Fruit fly (Drosophila melanogaster) whole organism, wandering third instar larva: ENCODE measurements around the gene CG15914.
A peak's percentile ranks its signal among the peaks of the same experiment; 100 is the strongest.

Experiments used
- CG32264 ChIP-seq: fragments of 200-800 bp; sonication (Bioruptor generic); optimal IDR thresholded peaks from 2 replicates; lab custom pipeline; 2016; ENCODE audit warnings: missing biosample characterization, missing genetic modification characterization
- CG9705 ChIP-seq: fragments of 200-800 bp; sonication (Bioruptor generic); optimal IDR thresholded peaks from 2 replicates; lab custom pipeline; 2018; ENCODE audit warnings: missing biosample characterization, mild to moderate bottlenecking, missing genetic modification characterization
- CrebA ChIP-seq: fragments of 200-800 bp; sonication (Bioruptor generic); optimal IDR thresholded peaks from 2 replicates; lab custom pipeline; 2016; ENCODE audit warnings: missing biosample characterization, mild to moderate bottlenecking, missing genetic modification characterization, borderline replicate concordance
- Dfd ChIP-seq: fragments of >200 bp; optimal IDR thresholded peaks from 2 replicates; lab custom pipeline; 2017; ENCODE audit warnings: missing biosample characterization, missing genetic modification characterization
- Dif ChIP-seq: fragments of 200-275, 200-300 bp; sonication (Bioruptor generic); optimal IDR thresholded peaks from 2 replicates; lab custom pipeline; 2018; ENCODE audit warnings: missing biosample characterization, missing genetic modification characterization; ENCODE audit not compliant: partially characterized antibody
- HLH106 ChIP-seq: fragments of 200-800 bp; optimal IDR thresholded peaks from 3 replicates; lab custom pipeline; 2019; ENCODE audit warnings: missing biosample characterization, mild to moderate bottlenecking, missing genetic modification characterization, moderate library complexity
- Hnf4 ChIP-seq: fragments of 200-800 bp; sonication (Bioruptor generic); optimal IDR thresholded peaks from 2 replicates; lab custom pipeline; 2016; ENCODE audit warnings: missing biosample characterization, mild to moderate bottlenecking, missing genetic modification characterization
- Hr78 ChIP-seq: fragments of >200 bp; optimal IDR thresholded peaks from 2 replicates; lab custom pipeline; 2017; ENCODE audit warnings: missing biosample characterization, missing genetic modification characterization
- Jra ChIP-seq: sonication (Bioruptor generic); optimal IDR thresholded peaks from 2 replicates; lab custom pipeline; 2016; ENCODE audit warnings: missing biosample characterization, missing genetic modification characterization
- Mio ChIP-seq: sonication (Bioruptor generic); optimal IDR thresholded peaks from 2 replicates; lab custom pipeline; 2016; ENCODE audit warnings: missing biosample characterization, missing genetic modification characterization
- N ChIP-seq: fragments of >200 bp; optimal IDR thresholded peaks from 2 replicates; lab custom pipeline; 2018; ENCODE audit warnings: missing biosample characterization, missing external identifiers, missing genetic modification characterization
- OdsH ChIP-seq: fragments of 200-800 bp; sonication (Bioruptor generic); optimal IDR thresholded peaks from 2 replicates; lab custom pipeline; 2016; ENCODE audit warnings: missing biosample characterization, mild to moderate bottlenecking, missing genetic modification characterization
- Rel ChIP-seq, 2 experiments: fragments of 200-800 bp; sonication (Bioruptor generic) in 1 of 2; optimal IDR thresholded peaks; 2 replicates in 1 of 2; 3 replicates in 1 of 2; lab custom pipeline; 2016 to 2019; ENCODE audit warnings: mild to moderate bottlenecking in 2 of 2, missing biosample characterization in 2 of 2, missing genetic modification characterization in 2 of 2, moderate library complexity in 1 of 2
- Sp1 ChIP-seq: fragments of 200-800 bp; sonication (Bioruptor generic); optimal IDR thresholded peaks from 3 replicates; lab custom pipeline; 2019; ENCODE audit warnings: missing biosample characterization, mild to moderate bottlenecking, missing genetic modification characterization, moderate library complexity
- Vsx2 ChIP-seq: fragments of 200-300, 225-300 bp; sonication (Bioruptor generic); optimal IDR thresholded peaks from 2 replicates; lab custom pipeline; 2018; ENCODE audit warnings: missing biosample characterization, missing genetic modification characterization; ENCODE audit not compliant: partially characterized antibody
- br ChIP-seq: fragments of 200-800 bp; sonication (Bioruptor generic); optimal IDR thresholded peaks from 2 replicates; lab custom pipeline; 2016; ENCODE audit warnings: missing biosample characterization, missing genetic modification characterization
- dl ChIP-seq, 2 experiments: fragments of 175-275, 200-275 bp in 1 of 2; fragments of 200-275 bp in 1 of 2; sonication (Bioruptor generic); optimal IDR thresholded peaks; lab custom pipeline; 2018; ENCODE audit warnings: mild to moderate bottlenecking in 2 of 2, missing biosample characterization in 2 of 2, missing genetic modification characterization in 2 of 2, moderate library complexity in 2 of 2; ENCODE audit not compliant: partially characterized antibody in 2 of 2, insufficient read depth in 1 of 2
- dmrt93B ChIP-seq: fragments of 200-800 bp; sonication (Bioruptor generic); optimal IDR thresholded peaks from 2 replicates; lab custom pipeline; 2018; ENCODE audit warnings: missing biosample characterization, mild to moderate bottlenecking, missing genetic modification characterization
- dsf ChIP-seq: sonication (Bioruptor generic); optimal IDR thresholded peaks from 2 replicates; lab custom pipeline; 2016; ENCODE audit warnings: missing biosample characterization, missing genetic modification characterization, borderline replicate concordance
- ey ChIP-seq: fragments of 200-800 bp; sonication (Bioruptor generic); optimal IDR thresholded peaks from 2 replicates; lab custom pipeline; 2016; ENCODE audit warnings: missing biosample characterization, missing genetic modification characterization
- foxo ChIP-seq, 2 experiments: fragments of 200-800 bp; sonication (Bioruptor generic); optimal IDR thresholded peaks; 2 replicates in 1 of 2; 3 replicates in 1 of 2; lab custom pipeline; 2016 to 2017; ENCODE audit warnings: missing biosample characterization in 2 of 2, missing genetic modification characterization in 2 of 2
- fru ChIP-seq: fragments of 200-800 bp; sonication (Bioruptor generic); optimal IDR thresholded peaks from 3 replicates; lab custom pipeline; 2016; ENCODE audit warnings: missing biosample characterization, mild to moderate bottlenecking, missing genetic modification characterization
- h ChIP-seq: fragments of 200-800 bp; sonication (Bioruptor generic); optimal IDR thresholded peaks from 3 replicates; lab custom pipeline; 2016; ENCODE audit warnings: missing biosample characterization, mild to moderate bottlenecking, missing genetic modification characterization
- pan ChIP-seq: fragments of >200 bp; optimal IDR thresholded peaks from 2 replicates; lab custom pipeline; 2017
- rgr ChIP-seq: fragments of 200-800 bp; sonication (Bioruptor generic); optimal IDR thresholded peaks from 3 replicates; lab custom pipeline; 2016; ENCODE audit warnings: missing biosample characterization, mild to moderate bottlenecking, missing genetic modification characterization
- sage ChIP-seq: fragments of 200-800 bp; sonication (Bioruptor generic); optimal IDR thresholded peaks from 2 replicates; lab custom pipeline; 2016; ENCODE audit warnings: missing biosample characterization, mild to moderate bottlenecking, missing genetic modification characterization
- sv ChIP-seq: fragments of 200-800 bp; sonication (Bioruptor generic); optimal IDR thresholded peaks from 3 replicates; lab custom pipeline; 2016; ENCODE audit warnings: missing biosample characterization, missing genetic modification characterization
- tai ChIP-seq: sonication (Bioruptor generic); optimal IDR thresholded peaks from 2 replicates; lab custom pipeline; 2016; ENCODE audit warnings: missing biosample characterization, missing genetic modification characterization
- usp ChIP-seq: fragments of >200 bp; optimal IDR thresholded peaks from 2 replicates; lab custom pipeline; 2017; ENCODE audit warnings: missing biosample characterization, missing genetic modification characterization
- woc ChIP-seq: sonication (Bioruptor generic); optimal IDR thresholded peaks from 2 replicates; lab custom pipeline; 2016; ENCODE audit warnings: missing biosample characterization, mild to moderate bottlenecking, missing genetic modification characterization

The CG15914 gene

DNA sequence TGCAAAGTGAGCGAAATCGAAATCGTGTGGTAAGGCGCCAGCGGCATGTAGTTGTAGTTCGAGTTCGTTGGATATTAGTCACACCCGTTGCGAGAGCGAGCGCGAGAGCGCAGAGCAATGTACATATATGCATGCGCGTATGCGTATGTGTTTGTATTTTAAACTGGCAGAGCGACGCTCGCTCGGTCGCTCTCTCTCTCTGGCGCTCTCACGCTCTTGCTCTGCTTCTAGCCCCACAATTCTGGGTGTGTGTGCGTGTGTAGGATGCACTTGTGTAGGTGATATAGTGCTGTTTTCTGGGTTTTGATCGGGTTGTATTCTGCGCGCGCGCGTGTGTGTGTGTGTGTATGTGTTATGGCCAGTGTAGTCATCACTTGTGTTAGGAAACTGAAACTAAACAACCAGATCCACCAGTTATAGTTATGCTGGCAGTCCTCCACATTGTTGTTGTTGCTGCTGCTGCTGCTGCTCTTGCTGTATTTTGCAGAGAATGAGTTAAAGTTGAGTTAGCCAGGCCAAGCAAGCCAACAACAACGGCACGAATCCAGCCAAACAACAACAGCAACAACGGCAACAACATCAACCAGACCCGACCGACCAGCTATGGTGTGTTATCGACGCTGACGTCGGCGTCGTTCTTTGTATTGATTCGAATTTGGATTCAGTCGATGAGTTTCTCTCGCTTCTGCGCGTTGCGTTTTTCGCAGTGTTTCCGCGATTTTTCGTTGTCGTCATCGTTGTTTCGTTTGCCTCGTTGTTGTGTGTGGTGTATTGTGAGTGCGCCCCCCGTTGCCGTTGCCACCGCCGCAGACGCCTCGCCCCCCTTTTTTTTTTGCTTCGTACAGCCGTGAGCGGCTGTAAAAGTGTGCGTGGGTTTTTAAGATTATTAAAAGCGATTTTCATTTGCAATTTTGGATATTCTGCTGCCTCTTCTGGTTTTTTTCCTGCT lies 41.3 kb upstream of the CG15914 start (continued):
- TF ChIP-seq dmrt93B (no peak), sage (GFP tag; lab: Kevin White, UChicago) (peak; percentile 44), Sp1 (GFP tag; lab: Kevin White, UChicago) (peak; percentile 15), h (peak; percentile 46), Rel (GFP tag; optimal IDR thresholded peaks at IDR 0.05; lab: Kevin White, UChicago) (peak; percentile 17), Rel (tag; optimal IDR thresholded peaks at IDR 0.05; lab: Kevin White, UChicago) (peak; percentile 28), sv (GFP tag; lab: Kevin White, UChicago) (no peak)

- TF ChIP-seq h (no peak), Jra (GFP tag; lab: Kevin White, UChicago) (no peak), Vsx2 (no peak), dsf (GFP tag; lab: Kevin White, UChicago) (no peak), CrebA (GFP tag; lab: Kevin White, UChicago) (no peak), OdsH (GFP tag; lab: Kevin White, UChicago) (no peak), dmrt93B (no peak), Hnf4 (no peak), br (GFP tag; lab: Kevin White, UChicago) (no peak), usp (GFP tag; lab: Kevin White, UChicago) (no peak), CG32264 (GFP tag; lab: Kevin White, UChicago) (no peak), tai (GFP tag; lab: Kevin White, UChicago) (no peak), Dif (GFP tag; lab: Kevin White, UChicago) (no peak), rgr (GFP tag; lab: Kevin White, UChicago) (no peak), sv (GFP tag; lab: Kevin White, UChicago) (no peak), pan (lab: Kevin White, UChicago) (no peak), Dfd (no peak), Hr78 (GFP tag; lab: Kevin White, UChicago) (no peak), HLH106 (tag; lab: Kevin White, UChicago) (no peak)
These were observed 40.6 kb upstream of the CG15914 start for dm6 chrX:15812615-15812995.

- TF ChIP-seq dmrt93B (no peak), sage (GFP tag; lab: Kevin White, UChicago) (peak; percentile 49), Mio (GFP tag; lab: Kevin White, UChicago) (no peak), foxo (GFP tag; optimal IDR thresholded peaks at IDR 0.05; lab: Kevin White, UChicago) (no peak), ey (no peak), Dif (GFP tag; lab: Kevin White, UChicago) (peak; percentile 72), br (GFP tag; lab: Kevin White, UChicago) (no peak), h (no peak), Hr78 (GFP tag; lab: Kevin White, UChicago) (no peak), dl (GFP tag; optimal IDR thresholded peaks at IDR 0.05; lab: Kevin White, UChicago; ENCODE audit: insufficient read depth in 1 of 2, partially characterized antibody in 2 of 2) (peak in 1 of 2 experiments; percentile 79), Dfd (no peak), CG9705 (GFP tag; lab: Kevin White, UChicago) (no peak), fru (GFP tag; lab: Kevin White, UChicago) (peak; percentile 20), Vsx2 (peak; percentile 28), N (GFP tag; lab: Kevin White, UChicago) (peak; percentile 17), CG32264 (GFP tag; lab: Kevin White, UChicago) (no peak), Rel (GFP tag; optimal IDR thresholded peaks at IDR 0.05; lab: Kevin White, UChicago) (peak; percentile 44), Rel (tag; optimal IDR thresholded peaks at IDR 0.05; lab: Kevin White, UChicago) (no peak), woc (GFP tag; lab: Kevin White, UChicago) (no peak), usp (GFP tag; lab: Kevin White, UChicago) (no peak), tai (GFP tag; lab: Kevin White, UChicago) (peak; percentile 17), Sp1 (GFP tag; lab: Kevin White, UChicago) (no peak)
These were observed 40.0 kb upstream of the CG15914 start for dm6 chrX:15813224-15813623.

dm6 chrX:15814485-15814884 lies 38.7 kb upstream of the CG15914 start:
- TF ChIP-seq br (GFP tag; lab: Kevin White, UChicago), result no peak
- peak; percentile 50 for TF ChIP-seq Dfd
- no peak for TF ChIP-seq Hr78 (GFP tag; lab: Kevin White, UChicago)
- no peak for TF ChIP-seq dmrt93B
- TF ChIP-seq sage (GFP tag; lab: Kevin White, UChicago), result no peak
